Worm (Caenorhabditis elegans) whole organism, L3 larva: Measurements from ENCODE around the gene clec-83.

Experiments used
- ama-1 ChIP-seq: fragments of 150-350 bp; optimal IDR thresholded peaks from 2 replicates; lab custom pipeline; 2018
- elt-3 ChIP-seq, 3 experiments: fragments of 150-350 bp in 1 of 3; sonication (generic microtip) in 2 of 3; optimal IDR thresholded peaks; 2 replicates in 2 of 3; 4 replicates in 1 of 3; lab custom pipeline; 2014 to 2017; ENCODE audit warnings: missing biosample characterization in 3 of 3, missing genetic modification characterization in 3 of 3
- jun-1 ChIP-seq: fragments of 150-350 bp; optimal IDR thresholded peaks from 2 replicates; lab custom pipeline; 2014; ENCODE audit warnings: missing biosample characterization, missing genetic modification reagents, missing genetic modification characterization
- nfya-1 ChIP-seq: sonication (generic microtip); optimal IDR thresholded peaks from 2 replicates; lab custom pipeline; 2017; ENCODE audit warnings: missing genetic modification characterization, mild to moderate bottlenecking, missing compliant biosample characterization, antibody characterized with exemption, moderate library complexity; ENCODE audit not compliant: insufficient read depth
- nhr-11 ChIP-seq: fragments of 150-350 bp; optimal IDR thresholded peaks from 2 replicates; lab custom pipeline; 2014; ENCODE audit warnings: missing biosample characterization, missing genetic modification characterization
- nhr-12 ChIP-seq: fragments of 150-350 bp; optimal IDR thresholded peaks from 2 replicates; lab custom pipeline; 2014; ENCODE audit warnings: missing biosample characterization, missing genetic modification characterization
- nhr-237 ChIP-seq: fragments of 150-350 bp; optimal IDR thresholded peaks from 2 replicates; lab custom pipeline; 2014; ENCODE audit warnings: missing biosample characterization, missing genetic modification characterization
- nhr-28 ChIP-seq: fragments of 150-350 bp; optimal IDR thresholded peaks from 2 replicates; lab custom pipeline; 2014; ENCODE audit warnings: missing biosample characterization, missing genetic modification characterization
- nhr-77 ChIP-seq: fragments of 150-350 bp; optimal IDR thresholded peaks from 2 replicates; lab custom pipeline; 2014; ENCODE audit warnings: missing biosample characterization, missing genetic modification characterization
- pqm-1 ChIP-seq: fragments of 150-350 bp; optimal IDR thresholded peaks from 2 replicates; lab custom pipeline; 2017; ENCODE audit warnings: missing biosample characterization, missing genetic modification characterization, inconsistent platforms
- sea-2 ChIP-seq: fragments of 150-350 bp; sonication (generic microtip); optimal IDR thresholded peaks from 4 replicates; lab custom pipeline; 2014; ENCODE audit warnings: missing biosample characterization, missing genetic modification reagents, missing genetic modification characterization
- unc-62 ChIP-seq: fragments of 150-350 bp; sonication (generic microtip); optimal IDR thresholded peaks from 4 replicates; lab custom pipeline; 2014; ENCODE audit warnings: missing biosample characterization, missing genetic modification reagents, missing genetic modification characterization

DNA sequence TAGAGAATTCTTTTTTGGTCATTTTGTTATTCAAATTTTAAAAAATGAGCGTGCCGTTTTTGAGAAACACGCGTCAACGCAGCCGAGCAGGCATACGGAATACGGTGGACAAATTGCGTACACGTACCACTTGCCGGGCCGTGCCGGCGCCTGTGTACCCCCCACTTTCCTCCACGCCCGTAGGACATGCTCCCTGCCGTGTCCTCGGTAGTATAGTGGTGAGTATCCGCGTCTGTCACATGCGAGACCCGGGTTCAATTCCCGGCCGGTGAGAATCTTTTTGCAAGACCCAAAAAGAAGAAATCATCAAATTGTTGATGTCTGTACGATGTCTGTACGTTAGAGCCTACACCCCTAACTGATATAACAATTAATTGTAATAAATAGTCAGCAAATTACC, 33.1 kb downstream of the clec-83 start:
- TF ChIP-seq nhr-77 (no peak), nfya-1 (tag; lab: Kevin White, UChicago) (no peak), ama-1 (lab: Kevin White, UChicago) (no peak), unc-62 (GFP tag; lab: Kevin White, UChicago) (no peak), elt-3 (tag; optimal IDR thresholded peaks at IDR 0.05; lab: Kevin White, UChicago) (no peak), sea-2 (GFP tag; lab: Kevin White, UChicago) (no peak), jun-1 (tag; lab: Kevin White, UChicago) (no peak), nhr-12 (tag; lab: Kevin White, UChicago) (no peak), nhr-28 (tag; lab: Kevin White, UChicago) (no peak), nhr-11 (tag; lab: Kevin White, UChicago) (no peak), nhr-237 (tag; lab: Kevin White, UChicago) (no peak), pqm-1 (tag; lab: Kevin White, UChicago) (no peak)
